Worm (Caenorhabditis elegans) whole organism, early embryonic: Measurements from ENCODE around the gene tat-6.
"Not testable (repeated sequence)": the region's sequence is repeated elsewhere in the genome, so short reads cannot be mapped to it uniquely, and the experiment has no call there.

Experiments
- B0310.2 ChIP-seq: sonication (generic microtip); optimal IDR thresholded peaks from 2 replicates; lab custom pipeline; 2016; ENCODE audit warnings: mild to moderate bottlenecking, missing genetic modification characterization, missing compliant biosample characterization
- F13C5.2 ChIP-seq: sonication (generic microtip); optimal IDR thresholded peaks from 2 replicates; lab custom pipeline; 2017; ENCODE audit warnings: mild to moderate bottlenecking, missing genetic modification characterization, inconsistent platforms, missing compliant biosample characterization
- aly-1 ChIP-seq: sonication (generic microtip); optimal IDR thresholded peaks from 2 replicates; lab custom pipeline; 2016; ENCODE audit warnings: missing genetic modification characterization, missing compliant biosample characterization
- ama-1 ChIP-seq: fragments of 150-350 bp; optimal IDR thresholded peaks from 2 replicates; lab custom pipeline; 2014
- ceh-13 ChIP-seq: fragments of 200-800 bp; sonication (Bioruptor generic); optimal IDR thresholded peaks from 2 replicates; lab custom pipeline; 2018; ENCODE audit warnings: mild to moderate bottlenecking, missing genetic modification characterization, missing compliant biosample characterization
- ceh-36 ChIP-seq: sonication (generic microtip); optimal IDR thresholded peaks from 2 replicates; lab custom pipeline; 2016; ENCODE audit warnings: missing genetic modification characterization, inconsistent platforms, missing compliant biosample characterization
- ets-7 ChIP-seq: sonication (generic microtip); optimal IDR thresholded peaks from 2 replicates; lab custom pipeline; 2016; ENCODE audit warnings: missing genotype, missing genetic modification characterization, missing compliant biosample characterization
- flt-1 ChIP-seq: fragments of 200-800 bp; sonication (Bioruptor generic); IDR thresholded peaks from 2 replicates; pipeline ENCODE4 v1.3.6; 2022; ENCODE audit warnings: missing genetic modification characterization, missing compliant biosample characterization
- hmbx-1 ChIP-seq: sonication (generic microtip); optimal IDR thresholded peaks from 2 replicates; lab custom pipeline; 2016; ENCODE audit warnings: mild to moderate bottlenecking, missing genetic modification characterization, missing compliant biosample characterization
- hmg-4 ChIP-seq: fragments of 200-800 bp; sonication (Bioruptor generic); optimal IDR thresholded peaks from 2 replicates; lab custom pipeline; 2018; ENCODE audit warnings: mild to moderate bottlenecking, missing genetic modification characterization, missing compliant biosample characterization
- hnd-1 ChIP-seq: sonication (generic microtip); optimal IDR thresholded peaks from 2 replicates; lab custom pipeline; 2016; ENCODE audit warnings: missing genetic modification characterization, missing compliant biosample characterization
- pes-1 ChIP-seq: fragments of 200-800 bp; sonication (Bioruptor generic); IDR thresholded peaks from 2 replicates; pipeline ENCODE4 v1.3.6; 2022; ENCODE audit warnings: missing genetic modification reagents, missing genetic modification characterization, missing compliant biosample characterization
- scrt-1 ChIP-seq: fragments of 200-800 bp; sonication (Bioruptor generic); IDR thresholded peaks from 2 replicates; pipeline ENCODE4 v1.3.6; 2022; ENCODE audit warnings: missing genetic modification characterization, missing compliant biosample characterization
- sea-1 ChIP-seq: fragments of 200-800 bp; sonication (Bioruptor generic); conservative IDR thresholded peaks from 2 replicates; pipeline ENCODE4 v1.3.6; 2022; ENCODE audit warnings: missing genetic modification characterization, missing compliant biosample characterization
- tbx-11 ChIP-seq: fragments of 200-800 bp; sonication (Bioruptor generic); IDR thresholded peaks from 2 replicates; pipeline ENCODE4 v1.3.6; 2022; ENCODE audit warnings: missing genetic modification characterization, missing compliant biosample characterization
- tbx-37 ChIP-seq: fragments of 200-800 bp; sonication (Bioruptor generic); conservative IDR thresholded peaks from 2 replicates; pipeline ENCODE4 v1.3.6; 2022; ENCODE audit warnings: missing genetic modification reagents, missing genetic modification characterization, missing compliant biosample characterization
- tra-4 ChIP-seq: sonication (generic microtip); optimal IDR thresholded peaks from 2 replicates; lab custom pipeline; 2017; ENCODE audit warnings: missing genetic modification characterization, missing compliant biosample characterization

The tat-6 gene

DNA sequence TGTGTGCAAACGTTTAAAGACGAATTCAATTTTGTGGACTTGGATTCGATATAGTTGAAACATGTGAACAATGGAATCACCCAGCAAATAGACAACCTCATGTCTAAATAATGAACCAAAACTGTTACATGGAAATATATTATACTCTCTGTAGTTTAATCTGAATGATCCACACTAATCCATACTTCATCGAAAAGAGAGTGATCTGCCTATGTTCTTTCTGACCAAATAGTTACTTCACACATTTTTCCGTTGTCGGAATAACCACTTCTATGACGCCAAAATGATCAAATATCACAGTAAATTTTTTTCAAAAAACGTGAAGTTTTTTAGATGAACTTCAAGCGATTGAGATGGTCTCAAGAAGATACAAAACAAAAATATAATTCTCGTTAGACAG is 26.9 kb upstream of the tat-6 start, which contains the start of gene Y73C8C.4:
Gene Y73C8C.4, minus strand, starts transcription at position 101 of the 400 bp plus-strand sequence.
- TF ChIP-seq scrt-1; ceh-36 (tag; lab: Kevin White, UChicago); tra-4 (tag; lab: Kevin White, UChicago): not testable (repeated sequence)

DNA sequence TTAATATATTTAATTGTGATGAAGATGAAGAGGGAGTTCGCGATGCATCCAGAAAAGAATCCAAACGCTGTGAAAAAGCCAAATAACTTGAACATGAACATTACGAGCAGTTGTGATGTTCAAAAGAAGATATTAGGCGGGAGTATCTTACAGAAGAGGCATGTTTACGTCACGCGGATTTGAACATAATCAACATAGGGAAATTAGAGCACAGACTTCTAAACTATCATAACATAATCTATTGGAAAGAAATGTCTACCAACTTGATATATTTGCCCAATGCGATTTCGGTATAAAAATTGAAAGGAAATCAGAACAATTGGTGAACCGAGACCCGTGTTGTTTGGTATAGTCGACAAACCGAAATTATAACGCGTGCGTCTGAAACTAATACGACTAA is 24.8 kb upstream of the tat-6 start, which contains the start of gene str-66:
Gene str-66, minus strand, starts transcription at position 101 of the 400 bp plus-strand sequence.
- TF ChIP-seq tbx-37 (GFP tag; lab: Robert Waterston, UW) (no peak), ets-7 (tag; lab: Kevin White, UChicago) (no peak), pes-1 (GFP tag; lab: Robert Waterston, UW) (no peak), tbx-11 (GFP tag; lab: Robert Waterston, UW) (no peak), ama-1 (lab: Kevin White, UChicago) (no peak), sea-1 (no peak), hmbx-1 (no peak), B0310.2 (tag; lab: Kevin White, UChicago) (no peak), scrt-1 (no peak), ceh-13 (no peak), tra-4 (tag; lab: Kevin White, UChicago) (no peak), hnd-1 (tag; lab: Kevin White, UChicago) (no peak), aly-1 (tag; lab: Kevin White, UChicago) (no peak), ceh-36 (tag; lab: Kevin White, UChicago) (no peak), hmg-4 (GFP tag; lab: Kevin White, UChicago) (no peak), F13C5.2 (tag; lab: Kevin White, UChicago) (no peak), flt-1 (GFP tag; lab: Robert Waterston, UW) (no peak)

DNA sequence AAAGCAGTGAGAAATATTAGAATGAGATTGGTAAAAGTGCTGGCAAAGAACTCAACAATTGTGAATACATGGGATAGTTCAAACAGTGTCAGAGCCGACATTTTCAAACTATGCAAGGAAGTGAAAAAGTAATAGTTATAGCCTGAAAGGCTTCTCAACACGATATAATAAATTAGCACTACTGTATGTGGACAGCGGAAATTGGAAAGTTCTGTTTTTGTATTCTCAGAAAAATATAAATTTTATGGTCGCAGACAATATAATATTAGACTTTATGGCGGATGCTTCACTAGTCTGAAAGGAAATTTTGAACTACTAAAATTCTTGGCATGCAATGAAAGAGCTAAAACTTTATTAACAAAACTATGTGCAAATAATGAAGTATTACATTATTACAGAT is 23.1 kb upstream of the tat-6 start, which contains the start of gene str-69:
Gene str-69, minus strand, starts transcription at position 101 of the 400 bp plus-strand sequence.
- TF ChIP-seq sea-1 (no peak), ceh-13 (no peak), hmbx-1 (no peak), aly-1 (tag; lab: Kevin White, UChicago) (no peak), ets-7 (tag; lab: Kevin White, UChicago) (no peak), tra-4 (tag; lab: Kevin White, UChicago) (no peak), B0310.2 (tag; lab: Kevin White, UChicago) (no peak), scrt-1 (no peak), hnd-1 (tag; lab: Kevin White, UChicago) (no peak), hmg-4 (GFP tag; lab: Kevin White, UChicago) (no peak), ceh-36 (tag; lab: Kevin White, UChicago) (no peak)

DNA sequence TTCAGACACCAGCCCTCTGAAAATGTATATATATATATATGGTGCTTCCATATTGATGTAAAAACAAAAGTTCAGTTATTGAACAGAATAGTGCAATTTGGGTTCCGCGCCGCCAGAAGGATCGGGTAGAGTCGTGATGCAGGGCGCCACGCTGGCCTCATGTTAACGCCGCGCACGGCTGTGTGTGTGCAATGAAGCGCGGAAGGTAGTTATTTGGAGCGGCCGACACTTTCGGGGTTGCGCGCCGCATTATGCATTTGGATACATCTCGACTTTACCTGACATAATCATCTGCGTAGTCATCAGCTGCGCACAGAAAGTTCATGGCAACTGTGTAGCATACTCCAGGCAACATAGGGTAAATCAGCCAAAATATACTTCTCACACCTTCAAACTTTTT is 22.1 kb upstream of the tat-6 start:
- TF ChIP-seq ceh-36 (tag; lab: Kevin White, UChicago) (no peak), F13C5.2 (tag; lab: Kevin White, UChicago) (no peak), scrt-1 (no peak), pes-1 (GFP tag; lab: Robert Waterston, UW) (no peak), ets-7 (tag; lab: Kevin White, UChicago) (no peak), aly-1 (tag; lab: Kevin White, UChicago) (no peak), ceh-13 (no peak), sea-1 (no peak), tbx-37 (GFP tag; lab: Robert Waterston, UW) (no peak), flt-1 (GFP tag; lab: Robert Waterston, UW) (no peak), hmbx-1 (no peak), tbx-11 (GFP tag; lab: Robert Waterston, UW) (no peak), ama-1 (lab: Kevin White, UChicago) (no peak), hmg-4 (GFP tag; lab: Kevin White, UChicago) (no peak)

ce11 chrV:3107450-3107849 is 21.5 kb upstream of the tat-6 start, which contains the start of gene str-68:
Gene str-68, minus strand, starts transcription at chrV:3107550.
- TF ChIP-seq ets-7 (tag; lab: Kevin White, UChicago): no peak
- TF ChIP-seq aly-1 (tag; lab: Kevin White, UChicago): no peak
- TF ChIP-seq ama-1 (lab: Kevin White, UChicago): no peak
- no peak for TF ChIP-seq tbx-37 (GFP tag; lab: Robert Waterston, UW)
- TF ChIP-seq hnd-1 (tag; lab: Kevin White, UChicago): no peak
- TF ChIP-seq scrt-1: no peak
- no peak for TF ChIP-seq tbx-11 (GFP tag; lab: Robert Waterston, UW)
- no peak for TF ChIP-seq ceh-13
- TF ChIP-seq B0310.2 (tag; lab: Kevin White, UChicago): no peak
- TF ChIP-seq ceh-36 (tag; lab: Kevin White, UChicago): no peak
- no peak for TF ChIP-seq hmg-4 (GFP tag; lab: Kevin White, UChicago)
- no peak for TF ChIP-seq flt-1 (GFP tag; lab: Robert Waterston, UW)
- no peak for TF ChIP-seq hmbx-1
- no peak for TF ChIP-seq F13C5.2 (tag; lab: Kevin White, UChicago)
- no peak for TF ChIP-seq pes-1 (GFP tag; lab: Robert Waterston, UW)
- TF ChIP-seq sea-1: no peak

ce11 chrV:3112198-3112597 is 16.7 kb upstream of the tat-6 start:
- no peak for TF ChIP-seq ama-1 (lab: Kevin White, UChicago)
- no peak for TF ChIP-seq hmbx-1
- TF ChIP-seq pes-1 (GFP tag; lab: Robert Waterston, UW): no peak
- no peak for TF ChIP-seq ceh-36 (tag; lab: Kevin White, UChicago)
- TF ChIP-seq F13C5.2 (tag; lab: Kevin White, UChicago): no peak
- TF ChIP-seq aly-1 (tag; lab: Kevin White, UChicago): no peak
- TF ChIP-seq B0310.2 (tag; lab: Kevin White, UChicago): no peak
- no peak for TF ChIP-seq hnd-1 (tag; lab: Kevin White, UChicago)
- TF ChIP-seq ceh-13: no peak
- TF ChIP-seq hmg-4 (GFP tag; lab: Kevin White, UChicago): no peak
- no peak for TF ChIP-seq flt-1 (GFP tag; lab: Robert Waterston, UW)
- TF ChIP-seq tbx-11 (GFP tag; lab: Robert Waterston, UW): no peak
- TF ChIP-seq sea-1: no peak
- no peak for TF ChIP-seq scrt-1
- no peak for TF ChIP-seq ets-7 (tag; lab: Kevin White, UChicago)

ce11 chrV:3113751-3114150 is 15.2 kb upstream of the tat-6 start, which contains the start of gene Y73C8C.8:
Gene Y73C8C.8, minus strand, starts transcription at chrV:3113851.
- TF ChIP-seq sea-1 (no peak), B0310.2 (tag; lab: Kevin White, UChicago) (no peak), aly-1 (tag; lab: Kevin White, UChicago) (no peak), scrt-1 (no peak), tbx-11 (GFP tag; lab: Robert Waterston, UW) (no peak), tra-4 (tag; lab: Kevin White, UChicago) (no peak)
